ENCODE assay signal across 5 fruit fly cellular contexts in the genomic region with DNA sequence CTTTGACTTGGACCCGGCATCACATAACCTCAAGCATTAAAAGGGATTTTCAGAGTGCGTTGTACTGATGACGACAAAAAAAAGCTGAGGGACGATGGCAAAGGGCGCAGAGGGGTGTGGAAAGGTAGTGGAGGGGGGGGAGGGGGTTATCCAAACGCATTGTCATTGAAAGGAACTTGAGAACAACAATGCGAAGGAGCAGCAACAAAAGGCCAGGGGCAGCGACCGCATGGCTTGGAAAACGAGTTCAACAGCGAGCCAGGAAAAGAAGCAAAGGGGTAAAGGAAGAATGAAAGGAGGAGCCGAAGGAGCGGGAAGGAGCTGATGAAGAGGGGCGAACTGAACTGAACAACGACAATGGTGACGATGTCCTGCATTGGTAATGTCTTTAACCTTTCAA.
TF ChIP-seq lines count a peak whose summit lies in the region.

No protein-coding gene starts in this region.

- no peak for TF ChIP-seq CTCF in whole organism, embryonic (GFP tag; optimal IDR thresholded peaks at IDR 0.05; lab: Kevin White, UChicago)

TF ChIP-seq in whole organism, 6 proteins besides CTCF, POLR2A, EP300 and RAD21:
- TF ChIP-seq usp (GFP tag; optimal IDR thresholded peaks at IDR 0.05; lab: Kevin White, UChicago) = no peak
- TF ChIP-seq EcR (GFP tag; optimal IDR thresholded peaks at IDR 0.05; lab: Kevin White, UChicago) = peak; percentile 45 to 70

TF ChIP-seq in whole organism, embryonic, 481 proteins besides CTCF, POLR2A, EP300 and RAD21:
- TF ChIP-seq CG2712 (tag; optimal IDR thresholded peaks at IDR 0.05; lab: Kevin White, UChicago) (no peak), eve (GFP tag; optimal IDR thresholded peaks at IDR 0.05; lab: Kevin White, UChicago) (no peak), dm (GFP tag; optimal IDR thresholded peaks at IDR 0.05; lab: Kevin White, UChicago) (no peak), CG9437 (GFP tag; optimal IDR thresholded peaks at IDR 0.05; lab: Kevin White, UChicago) (no peak), CG14050 (GFP tag; IDR thresholded peaks at IDR 0.05; lab: Robert Waterston, UW) (no peak), crol (GFP tag; IDR thresholded peaks at IDR 0.05; lab: Robert Waterston, UW) (peak; percentile 74), CG1792 (GFP tag; optimal IDR thresholded peaks at IDR 0.05; lab: Kevin White, UChicago) (no peak), CG1603 (tag; optimal IDR thresholded peaks at IDR 0.05; lab: Kevin White, UChicago) (no peak), Med (GFP tag; lab: Kevin White, UChicago) (peak; percentile 10), Adf1 (GFP tag; IDR thresholded peaks at IDR 0.05; lab: Robert Waterston, UW) (no peak), CG1233 (GFP tag; optimal IDR thresholded peaks at IDR 0.05; lab: Kevin White, UChicago) (no peak), nom (GFP tag; optimal IDR thresholded peaks at IDR 0.05; lab: Kevin White, UChicago) (peak; percentile 25)

TF ChIP-seq in whole organism, prepupa, 60 proteins besides CTCF, POLR2A, EP300 and RAD21 (continues in another document):
- TF ChIP-seq CG6854 (GFP tag; optimal IDR thresholded peaks at IDR 0.05; lab: Kevin White, UChicago) (peak; percentile 12), Hr38 (GFP tag; optimal IDR thresholded peaks at IDR 0.05; lab: Kevin White, UChicago) (no peak), Ets21C (GFP tag; optimal IDR thresholded peaks at IDR 0.05; lab: Kevin White, UChicago) (no peak), CG3032 (tag; optimal IDR thresholded peaks at IDR 0.05; lab: Kevin White, UChicago) (no peak), CG15336 (GFP tag; IDR thresholded peaks at IDR 0.05; lab: Robert Waterston, UW) (no peak), Eip78C (GFP tag; lab: Kevin White, UChicago) (no peak), Sox14 (GFP tag; optimal IDR thresholded peaks at IDR 0.05; lab: Kevin White, UChicago) (no peak), Gug (GFP tag; IDR thresholded peaks at IDR 0.05; lab: Robert Waterston, UW) (no peak), CG9139 (GFP tag; optimal IDR thresholded peaks at IDR 0.05; lab: Kevin White, UChicago) (no peak), spab (GFP tag; optimal IDR thresholded peaks at IDR 0.05; lab: Kevin White, UChicago) (no peak), Eip75B (GFP tag; optimal IDR thresholded peaks at IDR 0.05; lab: Kevin White, UChicago) (no peak), Sox15 (GFP tag; optimal IDR thresholded peaks at IDR 0.05; lab: Kevin White, UChicago) (no peak), cyc (GFP tag; optimal IDR thresholded peaks at IDR 0.05; lab: Kevin White, UChicago) (no peak), ss (GFP tag; optimal IDR thresholded peaks at IDR 0.05; lab: Kevin White, UChicago) (peak; percentile 8 to 16), CG6163 (GFP tag; IDR thresholded peaks at IDR 0.05; lab: Robert Waterston, UW) (0 out of 3 replicates have a peak, but pooled peaks have one; percentile 19), CG31627 (GFP tag; optimal IDR thresholded peaks at IDR 0.05; lab: Kevin White, UChicago) (no peak), CG11902 (GFP tag; optimal IDR thresholded peaks at IDR 0.05; lab: Kevin White, UChicago) (no peak), fd59A (GFP tag; optimal IDR thresholded peaks at IDR 0.05; lab: Kevin White, UChicago) (no peak), CG10631 (GFP tag; optimal IDR thresholded peaks at IDR 0.05; lab: Kevin White, UChicago) (no peak), net (GFP tag; optimal IDR thresholded peaks at IDR 0.05; lab: Kevin White, UChicago) (no peak), CG6792 (GFP tag; optimal IDR thresholded peaks at IDR 0.05; lab: Kevin White, UChicago) (no peak), esn (GFP tag; optimal IDR thresholded peaks at IDR 0.05; lab: Kevin White, UChicago) (no peak), vri (GFP tag; optimal IDR thresholded peaks at IDR 0.05; lab: Kevin White, UChicago) (no peak), Hr4 (GFP tag; optimal IDR thresholded peaks at IDR 0.05; lab: Kevin White, UChicago) (no peak), CG8632 (GFP tag; optimal IDR thresholded peaks at IDR 0.05; lab: Kevin White, UChicago) (no peak), CG3919 (GFP tag; optimal IDR thresholded peaks at IDR 0.05; lab: Kevin White, UChicago) (no peak)

TF ChIP-seq in whole organism, pupa, 21 proteins besides CTCF, POLR2A, EP300 and RAD21:
- TF ChIP-seq Pif1B (GFP tag; optimal IDR thresholded peaks at IDR 0.05; lab: Kevin White, UChicago) (no peak), EcR (GFP tag; optimal IDR thresholded peaks at IDR 0.05; lab: Kevin White, UChicago) (peak; percentile 99), CG13204 (GFP tag; optimal IDR thresholded peaks at IDR 0.05; lab: Kevin White, UChicago) (peak; percentile 62)

TF ChIP-seq in whole organism, wandering third instar larva, 38 proteins besides CTCF, POLR2A, EP300 and RAD21:
- TF ChIP-seq CG9705 (GFP tag; optimal IDR thresholded peaks at IDR 0.05; lab: Kevin White, UChicago) = no peak
- TF ChIP-seq OdsH (GFP tag; optimal IDR thresholded peaks at IDR 0.05; lab: Kevin White, UChicago) = no peak
- peak; percentile 44 for TF ChIP-seq Vsx2 (GFP tag; optimal IDR thresholded peaks at IDR 0.05; lab: Kevin White, UChicago; ENCODE audit: partially characterized antibody)
- TF ChIP-seq psq (GFP tag; optimal IDR thresholded peaks at IDR 0.05; lab: Kevin White, UChicago) = peak; percentile 35
- TF ChIP-seq Hr78 (GFP tag; optimal IDR thresholded peaks at IDR 0.05; lab: Kevin White, UChicago) = no peak
- no peak for TF ChIP-seq dmrt93B (GFP tag; optimal IDR thresholded peaks at IDR 0.05; lab: Kevin White, UChicago)
TF ChIP-seq in whole organism, wandering third instar larva: peak in this region for 2.
